Worm (Caenorhabditis elegans) whole organism, young adult: Measurements from ENCODE around the gene ZK1098.11.

Source experiments
- B0261.1 ChIP-seq: sonication (generic microtip); optimal IDR thresholded peaks from 2 replicates; lab custom pipeline; 2016; ENCODE audit warnings: mild to moderate bottlenecking, missing genetic modification characterization, moderate library complexity, missing compliant biosample characterization
- B0336.3 ChIP-seq: fragments of 200-800 bp; sonication (Bioruptor generic); IDR thresholded peaks from 2 replicates; pipeline ENCODE4 v1.3.6; 2022; ENCODE audit warnings: missing genetic modification characterization, missing compliant biosample characterization
- C06A6.2 ChIP-seq: fragments of 200-800 bp; sonication (Bioruptor generic); conservative IDR thresholded peaks from 2 replicates; pipeline ENCODE4 v1.3.6; 2022; ENCODE audit warnings: missing genetic modification characterization, missing compliant biosample characterization
- F10E7.11 ChIP-seq: sonication (generic microtip); optimal IDR thresholded peaks from 2 replicates; lab custom pipeline; 2017; ENCODE audit warnings: mild to moderate bottlenecking, missing genetic modification characterization, moderate library complexity, missing compliant biosample characterization
- F57C9.4 ChIP-seq: sonication (generic microtip); optimal IDR thresholded peaks from 2 replicates; lab custom pipeline; 2017; ENCODE audit warnings: mild to moderate bottlenecking, missing genetic modification characterization, missing compliant biosample characterization
- T26A5.8 ChIP-seq: sonication (generic microtip); optimal IDR thresholded peaks from 2 replicates; lab custom pipeline; 2016; ENCODE audit warnings: missing genetic modification characterization, missing compliant biosample characterization
- Y53F4B.3 ChIP-seq: fragments of 200-800 bp; sonication (Bioruptor generic); IDR thresholded peaks from 2 replicates; pipeline ENCODE4 v1.3.6; 2022; ENCODE audit warnings: missing genetic modification reagents, missing genetic modification characterization, missing compliant biosample characterization
- Y79H2A.3 ChIP-seq: fragments of 200-800 bp; sonication (Bioruptor generic); conservative IDR thresholded peaks from 2 replicates; pipeline ENCODE4 v1.3.6; 2022; ENCODE audit warnings: missing genetic modification reagents, missing genetic modification characterization, missing compliant biosample characterization
- ZK185.1 ChIP-seq: sonication (generic microtip); optimal IDR thresholded peaks from 2 replicates; lab custom pipeline; 2016; ENCODE audit warnings: mild to moderate bottlenecking, missing genetic modification characterization, missing compliant biosample characterization; ENCODE audit not compliant: poor library complexity, severe bottlenecking
- athp-1 ChIP-seq: sonication (generic microtip); optimal IDR thresholded peaks from 2 replicates; lab custom pipeline; 2017; ENCODE audit warnings: mild to moderate bottlenecking, missing genetic modification characterization, missing compliant biosample characterization
- cebp-1 ChIP-seq, 2 experiments: fragments of 200-800 bp in 1 of 2; sonication (Bioruptor generic) in 1 of 2; sonication (generic microtip) in 1 of 2; IDR thresholded peaks in 1 of 2; optimal IDR thresholded peaks in 1 of 2; 2 replicates each; pipeline versions ENCODE4 v1.3.6 to Lab custom; 2017 to 2022; ENCODE audit warnings: missing compliant biosample characterization in 2 of 2, missing genetic modification characterization in 2 of 2, mild to moderate bottlenecking in 1 of 2, missing genetic modification reagents in 1 of 2, moderate library complexity in 1 of 2
- ceh-79 ChIP-seq: sonication (generic microtip); optimal IDR thresholded peaks from 2 replicates; lab custom pipeline; 2017; ENCODE audit warnings: mild to moderate bottlenecking, missing genetic modification characterization, missing compliant biosample characterization
- dpff-1 ChIP-seq: sonication (generic microtip); optimal IDR thresholded peaks from 2 replicates; lab custom pipeline; 2017; ENCODE audit warnings: mild to moderate bottlenecking, missing genetic modification characterization, missing compliant biosample characterization
- egl-44 ChIP-seq: fragments of 200-800 bp; sonication (Bioruptor generic); IDR thresholded peaks from 2 replicates; pipeline ENCODE4 v1.3.6; 2022; ENCODE audit warnings: missing genetic modification reagents, missing genetic modification characterization, missing compliant biosample characterization
- egrh-3 ChIP-seq: fragments of 200-800 bp; sonication (Bioruptor generic); IDR thresholded peaks from 2 replicates; pipeline ENCODE4 v1.3.6; 2022; ENCODE audit warnings: missing genetic modification reagents, missing genetic modification characterization, missing compliant biosample characterization
- ekl-4 ChIP-seq: fragments of 200-800 bp; sonication (Bioruptor generic); IDR thresholded peaks from 2 replicates; pipeline ENCODE4 v1.3.6; 2022; ENCODE audit warnings: missing genetic modification reagents, missing genetic modification characterization, missing compliant biosample characterization
- ets-4 ChIP-seq: fragments of 200-800 bp; sonication (Bioruptor generic); optimal IDR thresholded peaks from 2 replicates; lab custom pipeline; 2018; ENCODE audit warnings: mild to moderate bottlenecking, missing genetic modification characterization, missing compliant biosample characterization
- gei-17 ChIP-seq: fragments of 200-800 bp; sonication (Bioruptor generic); optimal IDR thresholded peaks from 2 replicates; lab custom pipeline; 2018; ENCODE audit warnings: mild to moderate bottlenecking, missing genetic modification characterization, missing compliant biosample characterization
- him-1 ChIP-seq: sonication (generic microtip); optimal IDR thresholded peaks from 2 replicates; lab custom pipeline; 2016; ENCODE audit warnings: missing genotype, missing genetic modification reagents, missing genetic modification characterization, missing compliant biosample characterization
- hmg-1.2 ChIP-seq: fragments of 200-800 bp; sonication (Bioruptor generic); IDR thresholded peaks from 2 replicates; pipeline ENCODE4 v1.3.6; 2022; ENCODE audit warnings: missing genetic modification reagents, missing genetic modification characterization, missing compliant biosample characterization
- hrde-1 ChIP-seq: sonication (generic microtip); optimal IDR thresholded peaks from 2 replicates; lab custom pipeline; 2016; ENCODE audit warnings: missing genetic modification characterization, mild to moderate bottlenecking, missing compliant biosample characterization, moderate library complexity, missing genotype, missing genetic modification reagents, borderline replicate concordance
- lag-1 ChIP-seq: fragments of 200-800 bp; sonication (Bioruptor generic); IDR thresholded peaks from 2 replicates; pipeline ENCODE4 v1.3.6; 2022; ENCODE audit warnings: missing genetic modification reagents, missing genetic modification characterization, missing compliant biosample characterization
- let-526 ChIP-seq: fragments of 200-800 bp; sonication (Bioruptor generic); IDR thresholded peaks from 2 replicates; pipeline ENCODE4 v1.3.6; 2022; ENCODE audit warnings: missing genetic modification reagents, missing genetic modification characterization, missing compliant biosample characterization
- let-607 ChIP-seq, 2 experiments: fragments of 200-800 bp in 1 of 2; sonication (Bioruptor generic) in 1 of 2; sonication (generic microtip) in 1 of 2; optimal IDR thresholded peaks; 2 replicates each; lab custom pipeline; 2016 to 2018; ENCODE audit warnings: mild to moderate bottlenecking in 2 of 2, missing compliant biosample characterization in 2 of 2, missing genetic modification characterization in 2 of 2, moderate library complexity in 2 of 2, missing genotype in 1 of 2
- lin-40 ChIP-seq: sonication (generic microtip); optimal IDR thresholded peaks from 2 replicates; lab custom pipeline; 2016; ENCODE audit warnings: missing genetic modification characterization, mild to moderate bottlenecking, missing compliant biosample characterization, missing genotype, missing genetic modification reagents
- lin-54 ChIP-seq: fragments of 200-800 bp; sonication (Bioruptor generic); optimal IDR thresholded peaks from 2 replicates; lab custom pipeline; 2018; ENCODE audit warnings: mild to moderate bottlenecking, missing genetic modification characterization, missing compliant biosample characterization
- madf-6 ChIP-seq: fragments of 200-800 bp; sonication (Bioruptor generic); IDR thresholded peaks from 2 replicates; pipeline ENCODE4 v1.3.6; 2022; ENCODE audit warnings: missing genetic modification reagents, missing genetic modification characterization, missing compliant biosample characterization
- madf-8 ChIP-seq: fragments of 200-800 bp; sonication (Bioruptor generic); conservative IDR thresholded peaks from 2 replicates; pipeline ENCODE4 v1.3.6; 2022; ENCODE audit warnings: missing genetic modification reagents, missing genetic modification characterization, missing compliant biosample characterization
- pbrm-1 ChIP-seq: fragments of 200-800 bp; sonication (Bioruptor generic); IDR thresholded peaks from 2 replicates; pipeline ENCODE4 v1.3.6; 2022; ENCODE audit warnings: missing genetic modification reagents, missing genetic modification characterization, missing compliant biosample characterization
- rec-8 ChIP-seq, 2 experiments: sonication (generic microtip); optimal IDR thresholded peaks; 2 replicates each; lab custom pipeline; 2016; ENCODE audit warnings: mild to moderate bottlenecking in 2 of 2, missing genetic modification characterization in 2 of 2, missing genetic modification reagents in 2 of 2, missing genotype in 2 of 2, missing biosample characterization in 1 of 2, missing compliant biosample characterization in 1 of 2, moderate library complexity in 1 of 2
- sdz-38 ChIP-seq: sonication (generic microtip); optimal IDR thresholded peaks from 2 replicates; lab custom pipeline; 2016; ENCODE audit warnings: missing genotype, missing genetic modification characterization, missing compliant biosample characterization
- snpc-1.3 ChIP-seq: sonication (generic microtip); optimal IDR thresholded peaks from 2 replicates; lab custom pipeline; 2017; ENCODE audit warnings: missing genetic modification characterization, mild to moderate bottlenecking, missing compliant biosample characterization, antibody characterized with exemption, moderate library complexity, missing genotype, missing genetic modification reagents; ENCODE audit not compliant: insufficient read depth
- unc-62 ChIP-seq: fragments of 150-350 bp; optimal IDR thresholded peaks from 2 replicates; lab custom pipeline; 2014; ENCODE audit warnings: missing biosample characterization, missing genetic modification reagents, missing genetic modification characterization
- zim-3 ChIP-seq: sonication (generic microtip); optimal IDR thresholded peaks from 2 replicates; lab custom pipeline; 2017; ENCODE audit warnings: mild to moderate bottlenecking, missing genetic modification characterization, moderate library complexity, missing compliant biosample characterization
- ztf-18 ChIP-seq: sonication (generic microtip); optimal IDR thresholded peaks from 2 replicates; lab custom pipeline; 2016; ENCODE audit warnings: missing genotype, mild to moderate bottlenecking, missing genetic modification characterization, missing compliant biosample characterization
- ztf-26 ChIP-seq: sonication (generic microtip); optimal IDR thresholded peaks from 2 replicates; lab custom pipeline; 2017; ENCODE audit warnings: missing genetic modification characterization, missing compliant biosample characterization
- ztf-6 ChIP-seq: fragments of 200-800 bp; sonication (Bioruptor generic); IDR thresholded peaks from 2 replicates; pipeline ENCODE4 v1.3.6; 2022; ENCODE audit warnings: missing genetic modification reagents, missing genetic modification characterization, missing compliant biosample characterization

ZK1098.11 gene

ce11 chrIII:9513006-9513405 is 43.4 kb upstream of the ZK1098.11 start:
- TF ChIP-seq F10E7.11 (tag; lab: Kevin White, UChicago) (no peak), lin-40 (no peak), madf-8 (no peak), ekl-4 (no peak), him-1 (peak; percentile 92), dpff-1 (no peak), snpc-1.3 (tag; lab: Kevin White, UChicago) (peak; percentile 2), ets-4 (GFP tag; lab: Kevin White, UChicago) (no peak), Y79H2A.3 (GFP tag; lab: Robert Waterston, UW) (0 out of 2 replicates have a peak, but pooled peaks have one; percentile 29), egl-44 (GFP tag; lab: Robert Waterston, UW) (no peak), hrde-1 (tag; lab: Kevin White, UChicago) (peak; percentile 14), athp-1 (tag; lab: Kevin White, UChicago) (peak; percentile 8), ceh-79 (tag; lab: Kevin White, UChicago) (no peak), ztf-26 (no peak), madf-6 (GFP tag; lab: Robert Waterston, UW) (0 out of 2 replicates have a peak, but pooled peaks have one; percentile 20), cebp-1 (GFP tag; IDR thresholded peaks at IDR 0.05; lab: Robert Waterston, UW) (no peak), cebp-1 (tag; optimal IDR thresholded peaks at IDR 0.05; lab: Kevin White, UChicago) (no peak), let-607 (tag; optimal IDR thresholded peaks at IDR 0.05; lab: Kevin White, UChicago) (no peak), egrh-3 (GFP tag; lab: Robert Waterston, UW) (no peak), C06A6.2 (no peak), ztf-6 (GFP tag; lab: Robert Waterston, UW) (no peak), hmg-1.2 (GFP tag; lab: Robert Waterston, UW) (0 out of 2 replicates have a peak, but pooled peaks have one; percentile 17), rec-8 (tag; optimal IDR thresholded peaks at IDR 0.05; lab: Kevin White, UChicago) (no peak)

- TF ChIP-seq madf-6 (GFP tag; lab: Robert Waterston, UW): no peak
- TF ChIP-seq Y53F4B.3 (GFP tag; lab: Robert Waterston, UW): no peak
- TF ChIP-seq sdz-38 (tag; lab: Kevin White, UChicago): no peak
- TF ChIP-seq gei-17 (GFP tag; lab: Kevin White, UChicago): no peak
- TF ChIP-seq let-526 (GFP tag; lab: Robert Waterston, UW): no peak
- no peak for TF ChIP-seq zim-3
- no peak for TF ChIP-seq B0261.1
- TF ChIP-seq ZK185.1 (tag; lab: Kevin White, UChicago): no peak
- no peak for TF ChIP-seq ztf-18
- no peak for TF ChIP-seq unc-62 (GFP tag; lab: Kevin White, UChicago)
- no peak for TF ChIP-seq B0336.3 (GFP tag; lab: Robert Waterston, UW)
- no peak for TF ChIP-seq lag-1
- TF ChIP-seq T26A5.8 (tag; lab: Kevin White, UChicago): no peak
- no peak for TF ChIP-seq pbrm-1 (GFP tag; lab: Robert Waterston, UW)
- no peak for TF ChIP-seq F57C9.4 (tag; lab: Kevin White, UChicago)
- TF ChIP-seq lin-54 (GFP tag; lab: Kevin White, UChicago): no peak
- TF ChIP-seq, all 124 proteins: peak for 0
These were observed 42.8 kb upstream of the ZK1098.11 start, which contains the start of gene F55H2.8 for ce11 chrIII:9513569-9513968. Gene F55H2.8, plus strand, starts transcription at chrIII:9513869.
